Fruit fly (Drosophila melanogaster): Measurements from ENCODE around the gene CG2444.

dm6 chrX:11700765-11701164 is 4.3 kb downstream of the CG2444 start:
- no peak for TF ChIP-seq Ets96B (tag; optimal IDR thresholded peaks at IDR 0.05)
- no peak for TF ChIP-seq CG16779 (tag; optimal IDR thresholded peaks at IDR 0.05)
- TF ChIP-seq Smox (GFP tag; optimal IDR thresholded peaks at IDR 0.05): no peak
- TF ChIP-seq CG6808 (GFP tag; optimal IDR thresholded peaks at IDR 0.05): no peak
- TF ChIP-seq CG3032 (tag; optimal IDR thresholded peaks at IDR 0.05): no peak
- TF ChIP-seq Blimp-1 (GFP tag; optimal IDR thresholded peaks at IDR 0.05): no peak
- no peak for TF ChIP-seq CG32006 (GFP tag; optimal IDR thresholded peaks at IDR 0.05)
- no peak for TF ChIP-seq CG9139 (GFP tag; optimal IDR thresholded peaks at IDR 0.05)
